Fruit fly (Drosophila melanogaster) whole organism, embryonic: ENCODE results near the gene PAN3.

Experiments used
- Awh ChIP-seq: fragments of 200-800 bp; sonication (Bioruptor generic); IDR thresholded peaks from 2 replicates; pipeline ENCODE4, ENCODE4 v1.3.6; 2022; ENCODE audit warnings: missing biosample characterization, missing genetic modification characterization
- Bgb ChIP-seq: fragments of 200-800 bp; sonication (Bioruptor generic); IDR thresholded peaks from 2 replicates; pipeline ENCODE4 v1.3.6; 2022; ENCODE audit warnings: missing biosample characterization, missing genetic modification characterization; ENCODE audit not compliant: partially characterized antibody
- CG10462 ChIP-seq: fragments of 200-800 bp; sonication (Bioruptor generic); optimal IDR thresholded peaks from 2 replicates; lab custom pipeline; 2016; ENCODE audit warnings: missing biosample characterization, missing genetic modification characterization
- CG10654 ChIP-seq: fragments of 200-800 bp; sonication (Bioruptor generic); optimal IDR thresholded peaks from 2 replicates; lab custom pipeline; 2016; ENCODE audit warnings: missing biosample characterization, missing genetic modification characterization
- CG11093 ChIP-seq: fragments of 200-800 bp; sonication (Bioruptor generic); IDR thresholded peaks from 3 replicates; pipeline ENCODE4 v1.3.6; 2022; ENCODE audit warnings: missing biosample characterization, missing genetic modification characterization
- CG12071 ChIP-seq: fragments of 200-800 bp; sonication (Bioruptor generic); optimal IDR thresholded peaks from 3 replicates; lab custom pipeline; 2018; ENCODE audit warnings: missing biosample characterization, mild to moderate bottlenecking, missing genetic modification characterization
- CG1602 ChIP-seq: fragments of 200-800 bp; sonication (Bioruptor generic); optimal IDR thresholded peaks from 3 replicates; lab custom pipeline; 2016; ENCODE audit warnings: missing biosample characterization, missing genetic modification characterization
- CG18262 ChIP-seq: fragments of 200-800 bp; optimal IDR thresholded peaks from 3 replicates; lab custom pipeline; 2019; ENCODE audit warnings: missing biosample characterization, mild to moderate bottlenecking, missing genetic modification characterization, moderate library complexity
- CG1832 ChIP-seq: fragments of 200-800 bp; sonication (Bioruptor generic); optimal IDR thresholded peaks from 2 replicates; lab custom pipeline; 2017; ENCODE audit warnings: missing biosample characterization, mild to moderate bottlenecking, missing genetic modification characterization, inconsistent platforms
- CG2199 ChIP-seq: fragments of 200-800 bp; sonication (Bioruptor generic); IDR thresholded peaks from 3 replicates; pipeline ENCODE4 v1.3.6; 2022; ENCODE audit warnings: missing biosample characterization, missing genetic modification characterization
- CG2202 ChIP-seq: fragments of 200-800 bp; sonication (Bioruptor generic); optimal IDR thresholded peaks from 2 replicates; lab custom pipeline; 2018; ENCODE audit warnings: missing biosample characterization, mild to moderate bottlenecking, missing genetic modification characterization
- CG2678 ChIP-seq: fragments of 200-800 bp; sonication (Bioruptor generic); optimal IDR thresholded peaks from 3 replicates; lab custom pipeline; 2019; ENCODE audit warnings: missing biosample characterization, mild to moderate bottlenecking, missing genetic modification characterization, moderate library complexity
- CG2875 ChIP-seq: fragments of 200-800 bp; sonication (Bioruptor generic); optimal IDR thresholded peaks from 2 replicates; lab custom pipeline; 2017; ENCODE audit warnings: missing biosample characterization, mild to moderate bottlenecking, missing genetic modification characterization, missing genetic modification reagents
- CG30020 ChIP-seq: fragments of 200-800 bp; optimal IDR thresholded peaks from 2 replicates; lab custom pipeline; 2019; ENCODE audit warnings: missing biosample characterization, mild to moderate bottlenecking, missing genetic modification characterization, moderate library complexity
- CG31441 ChIP-seq: fragments of 200-800 bp; sonication (Bioruptor generic); IDR thresholded peaks from 2 replicates; pipeline ENCODE4 v1.3.6; 2022; ENCODE audit warnings: missing biosample characterization, missing genetic modification characterization
- CG32767 ChIP-seq: fragments of 200-800 bp; sonication (Bioruptor generic); IDR thresholded peaks from 2 replicates; pipeline ENCODE4 v1.3.6; 2022; ENCODE audit warnings: missing biosample characterization, missing genetic modification characterization
- CG33213 ChIP-seq: fragments of 200-800 bp; sonication (Bioruptor generic); optimal IDR thresholded peaks from 3 replicates; lab custom pipeline; 2016; ENCODE audit warnings: missing biosample characterization, missing genetic modification characterization
- CG4328 ChIP-seq: fragments of 200-800 bp; sonication (Bioruptor generic); optimal IDR thresholded peaks from 3 replicates; lab custom pipeline; 2017; ENCODE audit warnings: missing biosample characterization, missing genetic modification reagents, missing genetic modification characterization
- CG5953 ChIP-seq: fragments of 200-800 bp; sonication (Bioruptor generic); IDR thresholded peaks from 2 replicates; pipeline ENCODE4 v1.3.6; 2022; ENCODE audit warnings: missing biosample characterization, missing genetic modification characterization
- CG6175 ChIP-seq: fragments of 200-800 bp; sonication (Bioruptor generic); IDR thresholded peaks from 3 replicates; pipeline ENCODE4 v1.3.6; 2022; ENCODE audit warnings: missing biosample characterization, missing genetic modification characterization
- CG8089 ChIP-seq: fragments of 200-800 bp; sonication (Bioruptor generic); optimal IDR thresholded peaks from 3 replicates; lab custom pipeline; 2016; ENCODE audit warnings: missing biosample characterization, missing genetic modification characterization
- CkIIα-i1 ChIP-seq: fragments of 200-800 bp; sonication (Bioruptor generic); IDR thresholded peaks from 2 replicates; pipeline ENCODE4 v1.3.6; 2022; ENCODE audit warnings: missing biosample characterization, missing genetic modification characterization
- CoRest ChIP-seq: fragments of 200-800 bp; sonication (Bioruptor generic); optimal IDR thresholded peaks from 3 replicates; lab custom pipeline; 2018; ENCODE audit warnings: missing biosample characterization, mild to moderate bottlenecking, missing genetic modification characterization, moderate library complexity
- CrebB ChIP-seq: fragments of 200-800 bp; sonication (Bioruptor generic); optimal IDR thresholded peaks from 3 replicates; lab custom pipeline; 2018; ENCODE audit warnings: missing biosample characterization, mild to moderate bottlenecking, missing genetic modification characterization
- D19B ChIP-seq: fragments of 200-800 bp; sonication (Bioruptor generic); optimal IDR thresholded peaks from 2 replicates; lab custom pipeline; 2017; ENCODE audit warnings: missing biosample characterization, mild to moderate bottlenecking, missing genetic modification characterization
- E2f1 ChIP-seq: fragments of 200-800 bp; sonication (Bioruptor generic); IDR thresholded peaks from 2 replicates; pipeline ENCODE4 v1.3.6; 2022; ENCODE audit warnings: missing biosample characterization, missing genetic modification characterization
- Ets97D ChIP-seq: fragments of 200-800 bp; sonication (Bioruptor generic); optimal IDR thresholded peaks from 3 replicates; lab custom pipeline; 2016; ENCODE audit warnings: missing biosample characterization, missing genetic modification characterization
- Hmr ChIP-seq: fragments of 200-800 bp; sonication (Bioruptor generic); optimal IDR thresholded peaks from 3 replicates; lab custom pipeline; 2017; ENCODE audit warnings: mild to moderate bottlenecking, missing biosample characterization, missing genetic modification reagents, missing genetic modification characterization
- Neu2 ChIP-seq: fragments of 200-800 bp; sonication (Bioruptor generic); optimal IDR thresholded peaks from 3 replicates; lab custom pipeline; 2016; ENCODE audit warnings: missing biosample characterization, missing genetic modification characterization, borderline replicate concordance
- Nf-YC ChIP-seq: fragments of 200-800 bp; optimal IDR thresholded peaks from 3 replicates; lab custom pipeline; 2019; ENCODE audit warnings: missing biosample characterization, mild to moderate bottlenecking, missing genetic modification characterization, moderate library complexity
- Opbp ChIP-seq: fragments of 200-800 bp; sonication (Bioruptor generic); IDR thresholded peaks from 3 replicates; pipeline ENCODE4 v1.3.6; 2022; ENCODE audit warnings: missing biosample characterization, missing genetic modification characterization; ENCODE audit not compliant: partially characterized antibody
- PHDP ChIP-seq: fragments of 200-800 bp; sonication (Bioruptor generic); optimal IDR thresholded peaks from 3 replicates; lab custom pipeline; 2018; ENCODE audit warnings: missing biosample characterization, mild to moderate bottlenecking, missing genetic modification characterization, moderate library complexity
- Ptx1 ChIP-seq: fragments of 200-800 bp; sonication (Bioruptor generic); IDR thresholded peaks from 2 replicates; pipeline ENCODE4 v1.3.6; 2022; ENCODE audit warnings: missing biosample characterization, missing genetic modification characterization
- Ravus ChIP-seq: fragments of 200-800 bp; sonication (Bioruptor generic); IDR thresholded peaks from 2 replicates; pipeline ENCODE4 v1.3.6; 2022; ENCODE audit warnings: missing biosample characterization, missing genetic modification characterization
- Sry-δ ChIP-seq: fragments of 200-800 bp; sonication (Bioruptor generic); optimal IDR thresholded peaks from 2 replicates; lab custom pipeline; 2016; ENCODE audit warnings: missing biosample characterization, missing genetic modification characterization
- TFAM ChIP-seq: fragments of 200-800 bp; sonication (Bioruptor generic); optimal IDR thresholded peaks from 2 replicates; lab custom pipeline; 2017; ENCODE audit warnings: missing biosample characterization, missing genetic modification characterization, inconsistent platforms
- Xbp1 ChIP-seq: fragments of 200-800 bp; sonication (Bioruptor generic); optimal IDR thresholded peaks from 3 replicates; lab custom pipeline; 2016; ENCODE audit warnings: missing biosample characterization, mild to moderate bottlenecking, missing genetic modification characterization
- YL-1 ChIP-seq: fragments of 200-800 bp; sonication (Bioruptor generic); optimal IDR thresholded peaks from 3 replicates; lab custom pipeline; 2017; ENCODE audit warnings: missing biosample characterization, mild to moderate bottlenecking, missing genetic modification characterization
- ab ChIP-seq: fragments of 200-800 bp; sonication (Bioruptor generic); optimal IDR thresholded peaks from 2 replicates; lab custom pipeline; 2016; ENCODE audit warnings: missing biosample characterization, missing genetic modification characterization
- amos ChIP-seq: fragments of 200-800 bp; sonication (Bioruptor generic); IDR thresholded peaks from 2 replicates; pipeline ENCODE4 v1.3.6; 2022; ENCODE audit warnings: missing biosample characterization, missing genetic modification characterization; ENCODE audit not compliant: partially characterized antibody
- ap ChIP-seq: fragments of 200-800 bp; sonication (Bioruptor generic); IDR thresholded peaks from 2 replicates; pipeline ENCODE4 v1.3.6; 2022; ENCODE audit warnings: missing biosample characterization, missing genetic modification characterization
- crc ChIP-seq: fragments of 200-800 bp; sonication (Bioruptor generic); optimal IDR thresholded peaks from 2 replicates; lab custom pipeline; 2016; ENCODE audit warnings: missing biosample characterization, missing genetic modification characterization
- disco-r ChIP-seq: fragments of 200-800 bp; sonication (Bioruptor generic); optimal IDR thresholded peaks from 2 replicates; lab custom pipeline; 2016; ENCODE audit warnings: missing biosample characterization, missing genetic modification characterization
- fd102C ChIP-seq: fragments of 200-800 bp; sonication (Bioruptor generic); optimal IDR thresholded peaks from 2 replicates; lab custom pipeline; 2018; ENCODE audit warnings: missing biosample characterization, mild to moderate bottlenecking, missing genetic modification characterization, moderate library complexity
- grau ChIP-seq: fragments of 200-800 bp; optimal IDR thresholded peaks from 3 replicates; lab custom pipeline; 2019; ENCODE audit warnings: missing biosample characterization, mild to moderate bottlenecking, missing genetic modification characterization, moderate library complexity
- gsb ChIP-seq: fragments of 200-800 bp; sonication (Bioruptor generic); IDR thresholded peaks from 2 replicates; pipeline ENCODE4 v1.3.6; 2022; ENCODE audit warnings: missing biosample characterization, missing genetic modification characterization
- ind ChIP-seq: fragments of 200-800 bp; sonication (Bioruptor generic); optimal IDR thresholded peaks from 3 replicates; lab custom pipeline; 2016; ENCODE audit warnings: missing biosample characterization, missing genetic modification characterization
- pb ChIP-seq: fragments of 200-800 bp; sonication (Bioruptor generic); optimal IDR thresholded peaks from 3 replicates; lab custom pipeline; 2016; ENCODE audit warnings: missing biosample characterization, missing genetic modification characterization
- sens-2 ChIP-seq: fragments of 200-800 bp; sonication (Bioruptor generic); IDR thresholded peaks from 2 replicates; pipeline ENCODE4 v1.3.6; 2022; ENCODE audit warnings: missing biosample characterization, missing genetic modification characterization
- z ChIP-seq: fragments of 200-800 bp; sonication (Bioruptor generic); IDR thresholded peaks from 3 replicates; pipeline ENCODE4 v1.3.6; 2022; ENCODE audit warnings: missing biosample characterization, missing genetic modification characterization

The PAN3 gene

DNA sequence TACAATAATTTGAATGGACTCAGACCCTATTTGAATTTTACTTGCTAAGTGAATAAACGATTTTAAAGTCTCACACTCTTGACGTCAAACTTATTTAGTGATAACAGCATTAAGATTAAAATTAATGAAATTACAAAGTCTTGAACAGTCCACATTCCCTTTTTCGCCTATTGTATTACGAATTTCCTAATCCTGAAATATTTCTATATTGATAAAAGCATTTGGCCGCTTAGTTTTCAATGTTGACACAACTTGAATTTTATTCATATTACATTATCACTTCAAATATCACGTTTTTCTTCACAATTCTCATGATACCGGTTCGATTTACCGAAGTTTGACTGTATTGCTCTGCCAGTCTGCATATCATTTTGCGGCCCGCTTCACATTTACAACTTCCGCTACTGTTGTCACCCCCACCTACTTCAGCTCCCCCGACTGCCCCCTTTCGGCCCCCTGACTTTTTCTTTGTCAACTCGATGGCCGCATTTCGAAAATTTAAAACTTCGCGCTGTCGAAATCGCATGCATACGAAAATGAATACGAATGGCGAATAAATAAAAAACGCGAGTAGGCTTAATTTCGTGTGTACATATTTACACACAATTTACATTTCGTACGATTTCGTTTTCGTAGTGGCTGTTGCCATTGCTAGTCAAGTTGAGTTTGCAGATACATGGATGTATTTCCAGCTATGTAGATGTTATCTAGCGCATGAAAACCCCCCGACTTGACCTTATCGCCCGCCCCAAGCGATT lies 7.6 kb downstream of the PAN3 start (continued):
- TF ChIP-seq CG32767 (GFP tag; lab: Robert Waterston, UW) = 0 out of 2 replicates have a peak, but pooled peaks have one; percentile 12
- peak; percentile 53; the same call in 1 of the 2 replicates for TF ChIP-seq Awh (GFP tag; lab: Robert Waterston, UW)
- TF ChIP-seq TFAM (GFP tag; lab: Kevin White, UChicago) = no peak
- TF ChIP-seq Bgb (GFP tag; lab: Robert Waterston, UW) = no peak
- TF ChIP-seq Ptx1 (GFP tag; lab: Robert Waterston, UW) = peak; percentile 37; the same call in 1 of the 2 replicates
- TF ChIP-seq ap (GFP tag; lab: Robert Waterston, UW) = peak; percentile 35; the same call in 1 of the 2 replicates
- TF ChIP-seq z (GFP tag; lab: Robert Waterston, UW) = no peak
- no peak; the same call in 1 of the 2 replicates for TF ChIP-seq gsb (GFP tag; lab: Robert Waterston, UW)
- TF ChIP-seq D19B (GFP tag; lab: Kevin White, UChicago) = no peak
- TF ChIP-seq YL-1 = no peak
- TF ChIP-seq Hmr (GFP tag; lab: Kevin White, UChicago) = peak; percentile 69
- TF ChIP-seq CG11093 = 0 out of 3 replicates have a peak, but pooled peaks have one; percentile 20
- no peak for TF ChIP-seq fd102C
- TF ChIP-seq CG2678 = peak; percentile 68
- TF ChIP-seq Neu2 = no peak
- TF ChIP-seq crc = no peak
- no peak for TF ChIP-seq CkIIα-i1 (GFP tag; lab: Robert Waterston, UW)
- peak; percentile 27; the same call in 1 of the 2 replicates for TF ChIP-seq E2f1
- TF ChIP-seq CG31441 (GFP tag; lab: Robert Waterston, UW) = peak; percentile 35; the same call in 1 of the 2 replicates
- TF ChIP-seq Ravus (GFP tag; lab: Robert Waterston, UW) = no peak
- no peak for TF ChIP-seq CG2199 (GFP tag; lab: Robert Waterston, UW)
- peak; percentile 22 for TF ChIP-seq PHDP
- no peak for TF ChIP-seq Sry-δ (GFP tag; lab: Kevin White, UChicago)
- TF ChIP-seq CG2875 (GFP tag; lab: Kevin White, UChicago) = peak; percentile 29
- TF ChIP-seq CG12071 = peak; percentile 81
- peak; percentile 46 for TF ChIP-seq CG4328 (GFP tag; lab: Kevin White, UChicago)
- TF ChIP-seq CG30020 (tag; lab: Kevin White, UChicago) = no peak
- peak; percentile 52 for TF ChIP-seq CG18262
- TF ChIP-seq grau (tag; lab: Kevin White, UChicago) = peak; percentile 87
- TF ChIP-seq CG10462 (GFP tag; lab: Kevin White, UChicago) = no peak
- TF ChIP-seq ind (GFP tag; lab: Kevin White, UChicago) = peak; percentile 53
- peak; percentile 69 for TF ChIP-seq CoRest
- no peak for TF ChIP-seq CG10654 (GFP tag; lab: Kevin White, UChicago)
- no peak for TF ChIP-seq CG6175
- no peak for TF ChIP-seq amos (GFP tag; lab: Robert Waterston, UW)
- TF ChIP-seq sens-2 = no peak
- peak; percentile 27 for TF ChIP-seq Xbp1 (GFP tag; lab: Kevin White, UChicago)
- no peak for TF ChIP-seq CG8089 (GFP tag; lab: Kevin White, UChicago)
- TF ChIP-seq CrebB (tag; lab: Kevin White, UChicago) = peak; percentile 56
- no peak for TF ChIP-seq Opbp (GFP tag; lab: Robert Waterston, UW)
- TF ChIP-seq Nf-YC (tag; lab: Kevin White, UChicago) = no peak
- TF ChIP-seq Ets97D (GFP tag; lab: Kevin White, UChicago) = no peak
- no peak for TF ChIP-seq disco-r (GFP tag; lab: Kevin White, UChicago)
- peak; percentile 46; the same call in 1 of the 2 replicates for TF ChIP-seq CG5953
- TF ChIP-seq CG2202 = no peak
- no peak for TF ChIP-seq CG33213 (GFP tag; lab: Kevin White, UChicago)
- no peak for TF ChIP-seq pb (GFP tag; lab: Kevin White, UChicago)
- TF ChIP-seq CG1832 (GFP tag; lab: Kevin White, UChicago) = no peak
- no peak for TF ChIP-seq ab (GFP tag; lab: Kevin White, UChicago)
- TF ChIP-seq CG1602 = no peak
